Fruit fly (Drosophila melanogaster) whole organism, pupa: ENCODE data around the gene hiw.

Source experiments
- CG13204 ChIP-seq: fragments of 200-800 bp; sonication (Bioruptor generic); optimal IDR thresholded peaks from 2 replicates; lab custom pipeline; 2018; ENCODE audit warnings: missing biosample characterization, mild to moderate bottlenecking, missing genetic modification characterization, moderate library complexity
- CG14655 ChIP-seq: fragments of 200-800 bp; sonication (Bioruptor generic); optimal IDR thresholded peaks from 3 replicates; lab custom pipeline; 2017; ENCODE audit warnings: mild to moderate bottlenecking, missing biosample characterization, missing genetic modification reagents, missing genetic modification characterization
- CG32121 ChIP-seq: fragments of 200-800 bp; sonication (Bioruptor generic); IDR thresholded peaks from 2 replicates; pipeline ENCODE4 v1.3.6; 2022; ENCODE audit warnings: missing biosample characterization, missing genetic modification characterization
- CG34367 ChIP-seq: fragments of 200-800 bp; sonication (Bioruptor generic); optimal IDR thresholded peaks from 2 replicates; lab custom pipeline; 2018; ENCODE audit warnings: missing biosample characterization, mild to moderate bottlenecking, missing genetic modification characterization
- CG4496 ChIP-seq: fragments of 200-800 bp; sonication (Bioruptor generic); IDR thresholded peaks from 3 replicates; pipeline ENCODE4 v1.3.6; 2022; ENCODE audit warnings: missing biosample characterization, missing genetic modification characterization
- CG8301 ChIP-seq: fragments of 200-800 bp; sonication (Bioruptor generic); optimal IDR thresholded peaks from 2 replicates; lab custom pipeline; 2018; ENCODE audit warnings: missing biosample characterization, mild to moderate bottlenecking, missing genetic modification characterization
- EcR ChIP-seq: fragments of 200-800 bp; sonication (Bioruptor generic); optimal IDR thresholded peaks from 3 replicates; lab custom pipeline; 2019; ENCODE audit warnings: missing biosample characterization, missing genetic modification characterization, mild to moderate bottlenecking, moderate library complexity, missing genetic modification reagents
- Ets98B ChIP-seq: fragments of 200-800 bp; sonication (Bioruptor generic); IDR thresholded peaks from 2 replicates; pipeline ENCODE4 v1.3.6; 2022; ENCODE audit warnings: missing biosample characterization, missing genetic modification characterization
- Pif1A ChIP-seq: fragments of 200-800 bp; sonication (Bioruptor generic); optimal IDR thresholded peaks from 3 replicates; lab custom pipeline; 2016; ENCODE audit warnings: missing biosample characterization, missing genetic modification characterization
- Pif1B ChIP-seq: fragments of 200-800 bp; sonication (Bioruptor generic); optimal IDR thresholded peaks from 3 replicates; lab custom pipeline; 2016; ENCODE audit warnings: missing biosample characterization, missing genetic modification characterization
- Snoo ChIP-seq: fragments of 200-800 bp; sonication (Bioruptor generic); optimal IDR thresholded peaks from 3 replicates; lab custom pipeline; 2017; ENCODE audit warnings: missing biosample characterization, mild to moderate bottlenecking, missing genetic modification characterization, inconsistent platforms
- fd96Ca ChIP-seq: fragments of 200-800 bp; sonication (Bioruptor generic); IDR thresholded peaks from 3 replicates; pipeline ENCODE4 v1.3.6; 2022; ENCODE audit warnings: missing biosample characterization, missing genetic modification characterization
- rn ChIP-seq: fragments of 200-800 bp; sonication (Bioruptor generic); IDR thresholded peaks from 2 replicates; pipeline ENCODE4 v1.3.6; 2022; ENCODE audit warnings: missing biosample characterization, missing genetic modification characterization

- peak; percentile 12 for TF ChIP-seq CG34367
- TF ChIP-seq EcR: peak; percentile 62
- TF ChIP-seq Pif1A (GFP tag; lab: Kevin White, UChicago): peak; percentile 43
- TF ChIP-seq CG32121 (GFP tag; lab: Robert Waterston, UW): no peak
- peak; percentile 29; the same call in 1 of the 3 replicates for TF ChIP-seq fd96Ca (GFP tag; lab: Robert Waterston, UW)
- peak; percentile 25 for TF ChIP-seq CG8301 (tag; lab: Kevin White, UChicago)
- TF ChIP-seq rn (GFP tag; lab: Robert Waterston, UW): no peak
- TF ChIP-seq CG14655 (GFP tag; lab: Kevin White, UChicago): peak; percentile 11
- TF ChIP-seq CG13204 (GFP tag; lab: Kevin White, UChicago): no peak
- TF ChIP-seq Ets98B: peak; percentile 37; the same call in 1 of the 2 replicates
- TF ChIP-seq Snoo: peak; percentile 15
- no peak for TF ChIP-seq Pif1B
- TF ChIP-seq CG4496: no peak
These were observed 7.7 kb upstream of the hiw start for dm6 chrX:15070811-15071479.
